Worm (Caenorhabditis elegans): Measurements from ENCODE around the gene F37A8.2.
A peak's percentile ranks its signal among the peaks of the same experiment; 100 is the strongest.

F37A8.2 gene

DNA sequence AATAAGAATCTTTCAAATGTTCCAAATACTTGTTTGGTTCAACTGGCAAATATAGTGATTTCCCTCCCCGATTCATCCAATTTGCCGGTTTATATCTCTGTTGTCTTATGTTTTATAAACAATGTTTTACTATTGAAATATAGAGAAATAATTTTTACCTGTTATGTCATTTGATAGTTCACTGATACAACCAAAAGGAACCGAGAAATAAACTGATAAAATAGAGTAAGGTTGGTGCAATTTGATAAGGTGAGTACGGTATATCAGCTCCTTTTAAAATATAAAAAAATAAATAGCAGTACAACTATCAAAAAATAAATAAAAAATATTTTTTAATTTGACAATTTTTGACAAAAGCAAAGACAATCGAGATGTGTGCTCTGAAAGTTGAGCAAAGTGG lies 4.5 kb downstream of the F37A8.2 start:
- TF ChIP-seq spr-1 (tag; optimal IDR thresholded peaks at IDR 0.05) (no peak), pqm-1 (tag; optimal IDR thresholded peaks at IDR 0.05) (peak; percentile 54)

DNA sequence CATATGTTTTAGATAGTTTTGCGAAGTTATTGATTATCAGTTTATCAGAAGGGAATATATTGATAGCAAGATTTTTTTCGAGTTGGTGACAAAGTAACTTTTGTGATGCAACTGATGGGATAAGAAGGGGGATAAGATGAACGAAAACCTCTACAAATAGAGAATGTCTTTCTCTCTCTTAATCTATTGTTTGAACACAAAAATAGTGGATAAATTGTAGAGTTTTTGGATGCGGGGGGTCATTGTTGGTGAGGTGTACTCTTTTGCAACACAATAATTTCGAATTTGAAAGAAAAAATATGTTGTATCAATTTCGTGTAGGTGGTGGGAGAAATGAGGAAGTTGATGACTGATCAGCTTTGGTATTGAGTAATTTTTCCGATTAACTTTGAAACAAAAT lies 5.2 kb downstream of the F37A8.2 start, which contains the start of gene ZK1058.9:
ZK1058.9 (minus strand) TSS at position 101 of the 400 bp plus-strand sequence.
- no peak for TF ChIP-seq daf-12 (tag; optimal IDR thresholded peaks at IDR 0.05)
- TF ChIP-seq T20F7.1 (GFP tag; optimal IDR thresholded peaks at IDR 0.05) = no peak
- no peak for TF ChIP-seq lin-38 (GFP tag; IDR thresholded peaks at IDR 0.05)
- no peak for TF ChIP-seq ces-1 (GFP tag; optimal IDR thresholded peaks at IDR 0.05)
- TF ChIP-seq attf-4 (tag; optimal IDR thresholded peaks at IDR 0.05) = no peak
- TF ChIP-seq vab-7 (GFP tag; IDR thresholded peaks at IDR 0.05) = no peak
- no peak for TF ChIP-seq daf-16 (GFP tag; optimal IDR thresholded peaks at IDR 0.05)
- TF ChIP-seq daf-16 (tag; optimal IDR thresholded peaks at IDR 0.05) = no peak
- no peak for TF ChIP-seq nhr-11 (tag; optimal IDR thresholded peaks at IDR 0.05)
- no peak for TF ChIP-seq dmd-6 (GFP tag; IDR thresholded peaks at IDR 0.05)
- TF ChIP-seq saeg-2 (GFP tag; IDR thresholded peaks at IDR 0.05) = no peak

DNA sequence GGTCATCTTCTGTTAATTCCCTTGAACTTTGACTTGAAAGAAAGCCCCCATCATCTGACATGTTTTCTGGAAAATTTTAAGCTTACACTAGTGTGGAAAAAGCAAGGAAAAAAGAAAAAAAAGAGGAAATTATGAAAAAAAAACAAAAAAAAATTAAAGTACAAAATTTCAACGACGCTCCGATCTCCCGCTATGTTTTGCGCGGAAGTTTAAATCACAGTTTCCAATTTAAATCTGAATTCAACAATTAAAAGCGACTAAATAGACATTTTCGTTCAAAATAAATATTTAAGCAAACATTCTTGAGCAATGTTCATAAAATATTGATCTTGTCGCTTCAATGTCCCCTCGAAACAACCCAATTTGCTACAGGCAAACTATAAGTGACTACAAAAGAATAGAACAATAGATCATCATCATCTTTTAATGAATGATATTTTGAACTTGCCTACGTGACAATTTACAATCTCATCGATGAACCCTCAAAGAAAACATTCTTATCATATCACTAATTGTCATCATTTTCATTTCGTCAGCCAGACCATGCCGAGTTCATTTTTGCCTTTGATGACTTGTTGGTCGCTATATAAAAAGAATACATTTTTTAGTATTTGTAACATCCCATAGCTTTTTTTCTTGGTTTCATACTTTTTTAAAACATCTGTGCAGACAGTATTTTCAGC lies 9.5 kb downstream of the F37A8.2 start, which contains the start of the genes metl-6 and nit-1:
metl-6 (minus strand) TSS at position 66 of the 683 bp plus-strand sequence.
nit-1 (plus strand) TSS at position 562 of the 683 bp plus-strand sequence.
- TF ChIP-seq daf-16 (GFP tag; optimal IDR thresholded peaks at IDR 0.05) (no peak), daf-16 (tag; optimal IDR thresholded peaks at IDR 0.05) (peak; percentile 39), dve-1 (tag; optimal IDR thresholded peaks at IDR 0.05; ENCODE audit: insufficient read depth) (peak; percentile 13), hif-1 (tag; optimal IDR thresholded peaks at IDR 0.05) (peak; percentile 68 to 95), egl-27 (tag; optimal IDR thresholded peaks at IDR 0.05) (no peak), dpl-1 (GFP tag; optimal IDR thresholded peaks at IDR 0.05) (peak; percentile 74), Y105C5A.15 (GFP tag; IDR thresholded peaks at IDR 0.05) (no peak), fkh-10 (GFP tag; optimal IDR thresholded peaks at IDR 0.05) (no peak), egl-43 (GFP tag; IDR thresholded peaks at IDR 0.05) (no peak), ztf-7 (tag; optimal IDR thresholded peaks at IDR 0.05) (no peak), cey-2 (tag; optimal IDR thresholded peaks at IDR 0.05; ENCODE audit: borderline replicate concordance, insufficient read depth) (no peak), mxl-2 (GFP tag; conservative IDR thresholded peaks at IDR 0.05) (no peak), Y48G9A.11 (GFP tag; IDR thresholded peaks at IDR 0.05) (0 out of 2 replicates have a peak, but pooled peaks have one; percentile 22), Y5F2A.4 (GFP tag; optimal IDR thresholded peaks at IDR 0.05) (no peak), hmg-1.1 (GFP tag; IDR thresholded peaks at IDR 0.05) (no peak), aha-1 (tag) (peak; percentile 97), nhr-28 (tag; optimal IDR thresholded peaks at IDR 0.05) (peak; percentile 84), dmd-6 (GFP tag; IDR thresholded peaks at IDR 0.05) (peak; percentile 21; the same call in 1 of the 2 replicates), T20F7.1 (GFP tag; optimal IDR thresholded peaks at IDR 0.05) (peak; percentile 82)

DNA sequence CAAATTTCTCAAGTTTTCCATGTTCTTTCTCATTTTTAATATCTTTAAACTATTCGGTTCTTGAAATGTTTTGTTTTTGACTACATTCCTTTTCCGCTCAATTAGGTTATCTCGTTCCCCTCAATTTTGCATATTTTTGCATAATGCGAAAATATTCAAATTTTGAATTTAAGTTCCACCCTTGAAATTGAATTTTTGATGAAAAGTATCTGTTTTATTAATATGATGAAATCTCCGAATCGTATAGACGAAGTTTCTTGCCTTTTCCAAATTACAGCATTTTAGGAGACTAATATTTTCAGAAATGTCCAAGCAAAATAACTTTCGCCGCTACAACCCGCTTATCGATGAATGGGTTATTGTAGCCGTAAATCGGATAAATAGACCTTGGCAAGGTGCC lies 12.8 kb downstream of the F37A8.2 start, which contains the start of gene ZK1058.3:
ZK1058.3 (plus strand) TSS at position 301 of the 400 bp plus-strand sequence.
- TF ChIP-seq zfp-3 (GFP tag; conservative IDR thresholded peaks at IDR 0.05) (0 out of 2 replicates have a peak, but pooled peaks have one; percentile 37), zip-11 (GFP tag; IDR thresholded peaks at IDR 0.05) (no peak), dve-1 (tag; optimal IDR thresholded peaks at IDR 0.05; ENCODE audit: insufficient read depth) (no peak), gei-8 (GFP tag; optimal IDR thresholded peaks at IDR 0.05) (no peak), pha-4 (GFP tag; IDR thresholded peaks at IDR 0.05) (no peak), pha-4 (tag; optimal IDR thresholded peaks at IDR 0.05) (no peak), ZK546.5 (tag; optimal IDR thresholded peaks at IDR 0.05) (no peak), lin-15B (tag; optimal IDR thresholded peaks at IDR 0.05) (no peak), ceh-82 (tag; optimal IDR thresholded peaks at IDR 0.05) (no peak), unc-62 (GFP tag; optimal IDR thresholded peaks at IDR 0.05 in 1 of 2) (peak in 1 of 2 experiments; percentile 77), unc-62 (tag; optimal IDR thresholded peaks at IDR 0.05) (no peak), lin-29 (GFP tag; IDR thresholded peaks at IDR 0.05) (no peak), Y105C5A.15 (GFP tag; IDR thresholded peaks at IDR 0.05) (no peak), daf-8 (GFP tag; IDR thresholded peaks at IDR 0.05) (no peak), ztf-11 (tag; optimal IDR thresholded peaks at IDR 0.05) (no peak)

Data from whole organism, L4 larva.